Fruit fly (Drosophila melanogaster): Measurements from ENCODE around the gene CG10970.
"Not testable (repeated sequence)": the region's sequence is repeated elsewhere in the genome, so short reads cannot be mapped to it uniquely, and the experiment has no call there.

The CG10970 gene

DNA sequence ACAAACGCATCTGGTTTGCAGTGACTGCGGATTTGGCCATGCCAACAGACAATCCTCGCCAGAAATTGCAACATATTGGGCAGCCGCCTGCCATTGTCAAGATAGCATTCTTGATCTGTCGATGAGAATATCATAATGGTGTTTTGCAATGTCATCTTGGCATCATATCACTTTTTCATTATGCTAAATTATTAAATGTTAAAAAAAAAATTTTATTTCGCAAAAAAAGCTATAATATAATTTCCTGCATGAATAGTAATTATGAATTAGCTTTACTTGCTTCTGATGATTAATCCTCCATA is 18.8 kb upstream of the CG10970 start:
- TF ChIP-seq CTCF (optimal IDR thresholded peaks at IDR 0.05) = no peak
- no peak for TF ChIP-seq CG8478 (optimal IDR thresholded peaks at IDR 0.05)

- TF ChIP-seq CTCF (optimal IDR thresholded peaks at IDR 0.05) (peak in 1 of 2 experiments; percentile 25), CG8478 (optimal IDR thresholded peaks at IDR 0.05) (no peak)
Observed at dm6 chrX:9089254-9090056, 18.2 kb upstream of the CG10970 start, which contains the start of gene CCT2. CCT2 (plus strand) TSS chrX:9089513.

- not testable (repeated sequence) for TF ChIP-seq CG8478, CTCF (optimal IDR thresholded peaks at IDR 0.05)
Observed at dm6 chrX:9087920-9088417, 16.8 kb upstream of the CG10970 start, which contains the start of gene CG6999. CG6999 (plus strand) TSS chrX:9088367.

DNA sequence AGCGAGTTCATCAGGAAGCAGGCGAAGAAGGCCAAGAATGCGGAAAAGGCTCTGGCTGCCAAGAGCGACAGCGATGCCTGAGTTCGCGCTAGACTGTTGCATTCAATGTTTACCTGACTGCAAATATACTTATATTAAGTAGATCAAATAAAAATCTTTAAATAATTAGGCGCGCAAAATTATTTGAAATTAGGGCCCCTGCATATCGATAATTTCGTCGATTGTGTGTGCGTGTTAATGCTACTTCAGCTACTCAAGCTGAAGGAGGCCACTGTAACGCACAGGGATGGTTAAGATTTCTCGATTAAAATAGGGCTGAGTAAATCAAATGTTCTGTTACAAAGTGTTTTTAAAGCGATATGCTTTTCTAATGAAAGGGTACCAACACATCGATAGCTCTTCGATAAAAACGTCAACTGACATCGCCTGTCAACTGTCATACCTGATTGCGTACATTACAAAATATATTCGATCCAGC is 15.5 kb upstream of the CG10970 start, which contains the start of gene CG32706:
TSS of gene CG32706 (plus strand) at position 428 of the 478 bp plus-strand sequence.
- not testable (repeated sequence) for TF ChIP-seq CG8478, CTCF (optimal IDR thresholded peaks at IDR 0.05)

DNA sequence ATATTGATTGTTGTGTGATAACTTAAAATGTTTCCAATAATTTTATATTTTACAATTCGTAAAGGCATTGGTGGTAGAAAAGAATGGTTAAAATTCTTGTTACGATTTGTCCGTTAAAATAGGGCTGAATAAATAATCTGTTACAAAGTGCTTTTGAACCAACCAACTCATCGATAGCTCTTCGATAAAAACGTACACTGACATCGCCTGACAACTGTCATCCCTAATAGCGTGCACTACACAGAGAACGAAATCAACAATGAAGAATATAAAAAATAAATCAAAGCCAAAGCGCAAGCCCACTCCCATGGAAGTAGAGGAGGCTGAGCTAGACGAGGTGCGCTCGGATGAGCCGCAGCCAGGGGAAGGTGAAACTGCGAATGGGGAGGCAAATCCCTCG is 14.5 kb upstream of the CG10970 start, which contains the start of gene CG32708:
TSS of gene CG32708 (plus strand) at position 207 of the 400 bp plus-strand sequence.
- TF ChIP-seq CG8478 (optimal IDR thresholded peaks at IDR 0.05) (no peak), CTCF (optimal IDR thresholded peaks at IDR 0.05) (no peak)

- no peak for TF ChIP-seq CG8478 (optimal IDR thresholded peaks at IDR 0.05)
Observed at dm6 chrX:9082600-9082999, 11.4 kb upstream of the CG10970 start, which contains the start of gene APC4. APC4 (plus strand) TSS chrX:9082931.

DNA sequence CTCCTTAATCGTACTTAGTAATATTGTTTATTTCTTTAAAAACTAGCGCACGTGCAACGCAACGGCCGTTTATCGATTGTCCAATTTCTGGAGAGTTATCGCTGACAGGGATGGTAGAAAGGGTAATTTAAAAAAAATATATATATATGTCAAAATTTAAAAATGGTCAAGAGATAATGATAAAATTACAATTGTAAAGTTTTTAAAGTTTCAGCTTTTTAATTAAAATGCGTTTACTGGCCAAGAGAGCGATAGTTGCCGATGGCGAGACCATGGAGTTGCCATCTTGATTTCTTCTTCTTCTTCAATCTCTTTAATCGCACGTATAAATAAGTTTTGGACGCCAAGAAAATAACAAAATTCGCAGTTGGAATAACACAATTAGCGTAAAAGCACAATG is 9.8 kb upstream of the CG10970 start, which contains the start of the genes CG7246 and HP1b:
TSS of gene CG7246 (minus strand) at position 96 of the 400 bp plus-strand sequence.
TSS of gene HP1b (plus strand) at position 102 of the 400 bp plus-strand sequence.
- TF ChIP-seq CG8478 (optimal IDR thresholded peaks at IDR 0.05) = no peak
- no peak for TF ChIP-seq CTCF (optimal IDR thresholded peaks at IDR 0.05)

DNA sequence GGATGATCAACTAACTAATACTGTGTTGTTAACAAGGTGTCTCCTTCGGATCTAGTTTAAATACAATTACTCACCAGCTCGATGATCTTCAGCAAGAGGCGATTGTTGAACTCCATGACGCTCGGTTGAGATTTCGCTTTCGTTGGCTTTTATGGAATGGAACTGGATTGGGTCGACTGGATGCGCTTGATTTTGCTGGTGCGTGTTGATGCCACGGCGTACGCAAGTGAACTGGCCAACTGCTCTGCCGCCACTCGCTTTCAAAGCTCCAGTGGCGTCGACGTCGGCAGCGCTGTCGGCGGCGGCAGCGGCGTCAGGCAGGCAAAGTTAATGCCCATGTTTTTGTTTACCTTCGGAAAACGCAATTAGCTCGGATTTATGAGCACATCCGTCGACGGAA is 7.1 kb upstream of the CG10970 start, which contains the start of gene CG44325:
TSS of gene CG44325 (minus strand) at position 237 of the 400 bp plus-strand sequence.
- no peak for TF ChIP-seq CTCF (optimal IDR thresholded peaks at IDR 0.05)
- no peak for TF ChIP-seq CG8478 (optimal IDR thresholded peaks at IDR 0.05)

- no peak for TF ChIP-seq CTCF (optimal IDR thresholded peaks at IDR 0.05)
- no peak for TF ChIP-seq CG8478 (optimal IDR thresholded peaks at IDR 0.05)
Observed at dm6 chrX:9077558-9077957, 6.3 kb upstream of the CG10970 start.

DNA sequence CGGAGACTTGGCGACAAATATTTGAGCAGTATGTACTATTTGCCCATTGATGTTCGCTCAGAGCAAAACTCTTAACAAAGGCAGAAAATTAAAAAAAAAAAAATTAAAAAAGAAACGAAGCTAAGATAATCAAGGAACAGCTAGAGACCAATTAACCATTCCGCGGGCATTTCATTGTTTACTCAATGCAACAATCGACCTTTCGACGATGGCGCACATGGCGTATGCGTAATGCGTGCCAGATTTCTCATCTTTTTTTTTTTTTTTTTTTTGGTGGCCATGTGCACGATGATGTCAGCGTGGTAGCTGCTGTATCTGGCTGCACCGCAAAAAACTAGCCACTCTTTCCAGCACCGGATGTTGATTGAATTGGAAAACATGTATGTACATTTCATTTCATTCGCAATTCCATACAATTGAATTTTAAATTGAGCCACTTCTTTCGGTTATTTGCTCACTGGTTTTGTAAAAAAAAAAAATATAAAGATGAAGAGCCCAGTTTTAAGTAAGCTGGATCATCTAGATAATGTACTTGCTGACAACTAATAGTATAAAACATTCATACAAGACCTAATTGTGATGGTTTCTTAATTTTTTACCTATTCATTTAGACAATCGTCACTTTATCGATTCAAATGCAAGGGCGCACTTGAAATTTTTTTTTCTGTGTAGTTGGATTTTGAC is 4.6 kb upstream of the CG10970 start:
- TF ChIP-seq CTCF (optimal IDR thresholded peaks at IDR 0.05) (no peak), CG8478 (optimal IDR thresholded peaks at IDR 0.05) (no peak)

DNA sequence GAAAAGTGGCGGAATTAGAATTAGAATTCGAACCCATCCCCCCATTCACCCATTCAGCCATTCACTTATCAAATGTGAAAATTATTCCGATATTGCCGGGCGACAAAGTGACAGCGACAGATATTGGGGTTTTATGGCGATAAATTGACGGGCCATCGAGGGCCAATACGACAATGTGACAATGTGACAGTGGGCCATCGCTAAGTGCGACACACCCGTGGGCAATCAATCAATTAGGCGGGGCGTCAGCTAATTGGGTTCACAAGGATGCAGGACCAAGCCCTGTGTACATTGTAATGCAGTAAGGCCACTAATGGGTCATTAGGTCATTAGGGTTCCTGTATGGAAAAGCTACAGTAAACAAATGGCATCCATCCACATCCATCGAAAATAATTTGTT is 2.8 kb upstream of the CG10970 start:
- TF ChIP-seq CG8478 (optimal IDR thresholded peaks at IDR 0.05) = no peak
- TF ChIP-seq CTCF (optimal IDR thresholded peaks at IDR 0.05) = no peak

dm6 chrX:9068822-9069221 is 2.4 kb downstream of the CG10970 start:
- TF ChIP-seq CTCF (optimal IDR thresholded peaks at IDR 0.05) = no peak
- TF ChIP-seq CG8478 (optimal IDR thresholded peaks at IDR 0.05) = no peak

- TF ChIP-seq CTCF (optimal IDR thresholded peaks at IDR 0.05) (no peak), CG8478 (optimal IDR thresholded peaks at IDR 0.05) (no peak)
Observed at dm6 chrX:9067754-9068477, 3.3 kb downstream of the CG10970 start, which contains the start of gene CG15365. CG15365 (minus strand) TSS chrX:9067983.

dm6 chrX:9066802-9067489 is 4.3 kb downstream of the CG10970 start:
- TF ChIP-seq CTCF (optimal IDR thresholded peaks at IDR 0.05) (no peak), CG8478 (optimal IDR thresholded peaks at IDR 0.05) (no peak)

Measured in S2 (cell line).